Fruit fly (Drosophila melanogaster) Kc167 (cell line): ENCODE results near the gene RpL14.

Experiments
- Myc ChIP-seq: fragments of >200 bp; optimal IDR thresholded peaks from 2 replicates; lab custom pipeline; 2017; ENCODE audit warnings: missing external identifiers
- Sin3A ChIP-seq: fragments of >200 bp; optimal IDR thresholded peaks from 2 replicates; lab custom pipeline; 2018; ENCODE audit warnings: missing external identifiers
- h ChIP-seq: fragments of >200 bp; optimal IDR thresholded peaks from 3 replicates; lab custom pipeline; 2018; ENCODE audit warnings: missing external identifiers
- insv ChIP-seq: fragments of >200 bp; optimal IDR thresholded peaks from 3 replicates; lab custom pipeline; 2018; ENCODE audit warnings: missing external identifiers
- psq ChIP-seq: fragments of >200 bp; optimal IDR thresholded peaks from 2 replicates; lab custom pipeline; 2017; ENCODE audit warnings: missing external identifiers
- ttk ChIP-seq: sonication (Bioruptor generic); optimal IDR thresholded peaks from 2 replicates; lab custom pipeline; 2017; ENCODE audit warnings: missing external identifiers

Gene RpL14

dm6 chr3L:8584086-8584485, 16.7 kb upstream of the RpL14 start:
- TF ChIP-seq Myc (lab: Kevin White, UChicago) (no peak), insv (lab: Kevin White, UChicago) (no peak), psq (lab: Kevin White, UChicago) (no peak), ttk (lab: Kevin White, UChicago) (no peak), h (lab: Kevin White, UChicago) (no peak)

dm6 chr3L:8603880-8604692, 3.3 kb downstream of the RpL14 start, which contains the start of the genes CG5989 and CG6282:
Gene CG5989, minus strand, starts transcription at chr3L:8604149.
Gene CG6282, plus strand, starts transcription at chr3L:8604657.
- TF ChIP-seq Myc (lab: Kevin White, UChicago) (no peak), Sin3A (lab: Kevin White, UChicago) (no peak), psq (lab: Kevin White, UChicago) (no peak), h (lab: Kevin White, UChicago) (no peak), ttk (lab: Kevin White, UChicago) (no peak), insv (lab: Kevin White, UChicago) (no peak)

- TF ChIP-seq Myc (lab: Kevin White, UChicago) (no peak), Sin3A (lab: Kevin White, UChicago) (no peak), ttk (lab: Kevin White, UChicago) (no peak), insv (lab: Kevin White, UChicago) (no peak), h (lab: Kevin White, UChicago) (no peak), psq (lab: Kevin White, UChicago) (no peak)
These were observed 6.6 kb downstream of the RpL14 start for dm6 chr3L:8607449-8607848.

- no peak for TF ChIP-seq Sin3A (lab: Kevin White, UChicago)
These were observed 16.1 kb downstream of the RpL14 start, which contains the start of gene S-Lap1 for dm6 chr3L:8616935-8617334. Gene S-Lap1, plus strand, starts transcription at chr3L:8617235.

dm6 chr3L:8619588-8619987, 18.8 kb downstream of the RpL14 start, which contains the start of gene S-Lap2:
Gene S-Lap2, plus strand, starts transcription at chr3L:8619888.
- TF ChIP-seq ttk (lab: Kevin White, UChicago) (no peak), h (lab: Kevin White, UChicago) (no peak), Myc (lab: Kevin White, UChicago) (no peak), Sin3A (lab: Kevin White, UChicago) (no peak), insv (lab: Kevin White, UChicago) (no peak), psq (lab: Kevin White, UChicago) (no peak)

- TF ChIP-seq insv (lab: Kevin White, UChicago) (no peak), ttk (lab: Kevin White, UChicago) (no peak), h (lab: Kevin White, UChicago) (no peak), Sin3A (lab: Kevin White, UChicago) (no peak), psq (lab: Kevin White, UChicago) (no peak), Myc (lab: Kevin White, UChicago) (no peak)
These were observed 20.7 kb downstream of the RpL14 start for dm6 chr3L:8621465-8621864.

- TF ChIP-seq ttk (lab: Kevin White, UChicago) (no peak), psq (lab: Kevin White, UChicago) (no peak), Sin3A (lab: Kevin White, UChicago) (no peak), h (lab: Kevin White, UChicago) (no peak), insv (lab: Kevin White, UChicago) (no peak), Myc (lab: Kevin White, UChicago) (no peak)
These were observed 23.1 kb downstream of the RpL14 start, which contains the start of the genes GAPsec and Zasp66 for dm6 chr3L:8623702-8624421. Gene GAPsec, minus strand, starts transcription at chr3L:8623901. Gene Zasp66, plus strand, starts transcription at chr3L:8624371.

dm6 chr3L:8627839-8628827, 27.3 kb downstream of the RpL14 start:
- TF ChIP-seq insv (lab: Kevin White, UChicago) = no peak
- TF ChIP-seq h (lab: Kevin White, UChicago) = no peak
- TF ChIP-seq Sin3A (lab: Kevin White, UChicago) = no peak
- no peak for TF ChIP-seq psq (lab: Kevin White, UChicago)
- no peak for TF ChIP-seq ttk (lab: Kevin White, UChicago)
- TF ChIP-seq Myc (lab: Kevin White, UChicago) = no peak

dm6 chr3L:8628964-8629363, 28.2 kb downstream of the RpL14 start:
- TF ChIP-seq insv (lab: Kevin White, UChicago) (no peak), ttk (lab: Kevin White, UChicago) (no peak), Myc (lab: Kevin White, UChicago) (no peak), h (lab: Kevin White, UChicago) (no peak), Sin3A (lab: Kevin White, UChicago) (no peak), psq (lab: Kevin White, UChicago) (no peak)

- TF ChIP-seq Sin3A (lab: Kevin White, UChicago) (no peak), insv (lab: Kevin White, UChicago) (no peak), psq (lab: Kevin White, UChicago) (no peak), h (lab: Kevin White, UChicago) (no peak), Myc (lab: Kevin White, UChicago) (no peak), ttk (lab: Kevin White, UChicago) (no peak)
These were observed 29.0 kb downstream of the RpL14 start for dm6 chr3L:8629701-8630343.
